Worm (Caenorhabditis elegans): ENCODE measurements around the gene Y59H11AR.10.

Gene Y59H11AR.10

ce11 chrIV:8611886-8612542, 9.0 kb downstream of the Y59H11AR.10 start, which contains the start of the genes F42A9.17 and cyp-33E2:
TSS of gene F42A9.17 (minus strand) at chrIV:8611936.
TSS of gene cyp-33E2 (plus strand) at chrIV:8612334.
- no peak for TF ChIP-seq unc-62 (GFP tag; optimal IDR thresholded peaks at IDR 0.05)

DNA sequence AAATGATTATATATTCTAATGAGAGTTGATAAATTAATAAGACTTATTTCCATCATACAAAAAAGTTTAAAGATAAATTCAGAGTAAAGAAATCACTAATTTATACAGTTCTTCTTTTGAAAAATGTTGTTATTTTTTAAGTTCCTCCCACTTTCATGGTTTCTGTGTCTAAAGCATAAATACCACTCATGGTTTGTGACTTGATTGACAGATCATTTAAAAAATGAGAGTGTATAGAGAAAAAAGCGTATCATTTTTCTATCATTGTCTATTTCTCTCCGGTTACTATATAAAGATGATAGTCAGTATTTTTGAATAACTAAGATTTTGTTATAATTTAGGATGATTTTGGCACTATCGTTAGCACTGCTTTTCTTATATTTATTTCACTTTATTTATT, 11.7 kb downstream of the Y59H11AR.10 start, which contains the start of gene cyp-33E3:
cyp-33E3 (plus strand) TSS at position 316 of the 400 bp plus-strand sequence.
- no peak for TF ChIP-seq unc-62 (GFP tag; optimal IDR thresholded peaks at IDR 0.05)

DNA sequence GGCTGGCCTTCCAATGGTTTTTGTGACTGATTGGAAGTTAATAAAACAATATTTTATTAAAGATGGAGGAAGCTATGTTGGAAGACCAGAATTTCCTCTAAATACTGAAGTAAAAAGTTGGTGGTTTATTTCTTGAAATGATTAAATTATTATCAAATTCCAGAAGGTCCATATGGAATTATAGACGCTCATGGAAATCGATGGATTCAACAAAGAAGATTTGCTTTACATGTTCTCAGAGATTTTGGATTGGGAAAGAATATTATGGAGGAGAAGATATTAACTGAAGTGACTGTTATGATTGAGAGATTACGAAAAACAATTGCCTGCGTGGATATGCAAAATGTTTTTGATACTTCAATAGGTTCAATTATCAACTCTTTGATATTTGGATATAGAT, 12.3 kb downstream of the Y59H11AR.10 start:
- TF ChIP-seq unc-62 (GFP tag; optimal IDR thresholded peaks at IDR 0.05), result no peak

ce11 chrIV:8617047-8617446, 14.1 kb downstream of the Y59H11AR.10 start, which contains the start of the genes F42A9.7 and F42A9.3:
TSS of gene F42A9.7 (minus strand) at chrIV:8617147.
TSS of gene F42A9.3 (plus strand) at chrIV:8617260.
- TF ChIP-seq unc-62 (GFP tag; optimal IDR thresholded peaks at IDR 0.05), result no peak

ce11 chrIV:8618698-8619097, 15.7 kb downstream of the Y59H11AR.10 start, which contains the start of gene F42A9.8:
TSS of gene F42A9.8 (minus strand) at chrIV:8618785.
- TF ChIP-seq unc-62 (GFP tag; optimal IDR thresholded peaks at IDR 0.05), result no peak

ce11 chrIV:8620102-8620733, 17.2 kb downstream of the Y59H11AR.10 start, which contains the start of gene lin-49:
TSS of gene lin-49 (plus strand) at chrIV:8620683.
- TF ChIP-seq unc-62 (GFP tag; optimal IDR thresholded peaks at IDR 0.05), result no peak

DNA sequence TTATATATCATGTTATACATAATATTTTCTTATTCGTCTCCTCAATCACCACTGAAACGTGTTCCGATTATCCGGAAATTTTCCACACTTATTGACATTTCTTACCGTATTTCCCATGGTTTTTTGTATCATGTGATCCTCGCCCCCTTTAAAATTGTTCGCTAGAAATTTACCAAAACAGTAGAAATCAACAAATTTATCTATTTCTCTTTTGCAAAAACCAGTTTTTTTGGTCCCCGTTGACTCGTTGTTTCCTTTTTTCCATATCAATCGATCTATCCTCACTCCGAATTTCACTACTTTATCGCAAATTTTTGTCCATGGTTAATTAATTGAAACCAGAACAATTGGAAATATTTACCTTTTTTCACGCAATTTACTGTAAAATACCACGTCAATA, 22.8 kb downstream of the Y59H11AR.10 start:
- TF ChIP-seq unc-62 (GFP tag; optimal IDR thresholded peaks at IDR 0.05), result no peak

DNA sequence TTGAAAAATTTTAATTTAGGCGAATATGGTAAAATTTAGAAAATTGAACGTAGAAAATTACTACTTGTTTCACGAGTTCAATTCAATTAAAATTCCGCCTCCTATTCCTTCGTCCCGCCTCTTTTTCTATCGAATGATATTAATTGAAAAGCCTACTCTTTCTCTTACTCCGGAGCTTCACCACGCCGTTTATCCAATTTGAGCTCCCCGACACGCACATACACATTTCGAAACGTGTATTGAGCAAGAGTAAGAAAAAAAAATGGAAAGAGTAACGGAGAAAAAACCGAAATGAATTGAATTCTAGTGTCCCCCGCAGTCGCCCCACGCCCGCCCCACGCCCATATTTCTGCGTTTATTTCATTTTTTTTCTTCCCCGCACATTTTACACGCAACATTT, 23.3 kb downstream of the Y59H11AR.10 start:
- no peak for TF ChIP-seq unc-62 (GFP tag; optimal IDR thresholded peaks at IDR 0.05)

DNA sequence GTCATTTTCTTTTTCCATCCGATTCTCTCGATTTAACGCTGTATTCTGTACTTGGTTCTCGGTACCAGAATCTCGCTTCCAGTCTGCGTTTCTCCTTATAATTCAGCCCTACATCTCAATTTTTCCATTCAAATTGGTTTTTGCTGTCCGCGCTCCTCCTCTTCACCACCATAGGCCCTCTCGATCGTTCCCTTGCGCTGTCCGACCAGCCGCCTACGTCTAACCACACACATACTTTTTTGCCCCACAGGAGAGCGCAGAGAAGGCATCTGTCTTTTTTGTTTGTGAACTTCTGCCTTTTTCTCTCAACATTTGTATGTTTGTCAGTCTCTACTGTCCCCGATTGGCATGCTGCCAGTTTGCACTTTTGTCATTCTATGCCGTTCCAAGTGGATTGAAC, 24.4 kb downstream of the Y59H11AR.10 start, which contains the start of gene F42A9.11:
F42A9.11 (plus strand) TSS at position 310 of the 400 bp plus-strand sequence.
- no peak for TF ChIP-seq unc-62 (GFP tag; optimal IDR thresholded peaks at IDR 0.05)

ce11 chrIV:8628262-8628661, 25.3 kb downstream of the Y59H11AR.10 start:
- no peak for TF ChIP-seq unc-62 (GFP tag; optimal IDR thresholded peaks at IDR 0.05)

ce11 chrIV:8629609-8630052, 26.7 kb downstream of the Y59H11AR.10 start:
- no peak for TF ChIP-seq unc-62 (GFP tag; optimal IDR thresholded peaks at IDR 0.05)

DNA sequence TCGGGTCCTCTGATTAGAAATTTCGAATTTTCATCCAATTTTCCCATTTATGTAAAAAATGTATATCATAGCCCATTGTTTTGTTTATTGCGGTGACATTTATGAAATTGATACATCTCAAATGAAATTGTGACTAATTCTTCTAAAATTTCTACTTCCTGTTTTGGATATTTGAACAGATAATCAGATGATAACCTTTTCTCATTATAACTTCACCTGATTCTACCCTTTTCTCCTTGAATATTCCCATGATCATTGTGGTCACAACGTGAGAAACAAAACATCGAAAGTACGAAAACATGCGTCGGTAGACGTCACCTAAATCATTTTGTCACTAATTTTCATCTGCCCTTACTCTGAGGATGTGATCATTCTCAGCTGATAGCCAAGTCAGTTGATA, 27.3 kb downstream of the Y59H11AR.10 start:
- no peak for TF ChIP-seq unc-62 (GFP tag; optimal IDR thresholded peaks at IDR 0.05)

DNA sequence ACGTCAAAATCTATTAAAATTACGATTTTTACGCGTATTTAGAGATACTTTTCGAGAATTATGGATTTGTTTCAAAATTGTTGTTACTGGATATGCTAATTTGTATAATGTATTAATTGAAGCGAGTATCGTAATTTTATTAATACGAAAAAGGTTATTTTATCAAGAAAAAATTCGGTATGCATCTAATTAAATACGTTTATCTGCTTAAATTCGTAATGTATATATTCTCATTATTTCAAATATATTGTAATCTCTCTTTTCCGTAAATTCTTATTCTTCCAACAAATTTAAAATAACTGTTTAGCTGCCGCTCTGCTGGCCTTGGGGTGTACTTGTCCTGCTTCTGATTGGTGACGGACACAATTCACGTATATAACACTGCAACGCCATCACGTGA, 28.1 kb downstream of the Y59H11AR.10 start, which contains the start of gene dgk-4:
dgk-4 (plus strand) TSS at position 301 of the 400 bp plus-strand sequence.
- no peak for TF ChIP-seq unc-62 (GFP tag; optimal IDR thresholded peaks at IDR 0.05)

DNA sequence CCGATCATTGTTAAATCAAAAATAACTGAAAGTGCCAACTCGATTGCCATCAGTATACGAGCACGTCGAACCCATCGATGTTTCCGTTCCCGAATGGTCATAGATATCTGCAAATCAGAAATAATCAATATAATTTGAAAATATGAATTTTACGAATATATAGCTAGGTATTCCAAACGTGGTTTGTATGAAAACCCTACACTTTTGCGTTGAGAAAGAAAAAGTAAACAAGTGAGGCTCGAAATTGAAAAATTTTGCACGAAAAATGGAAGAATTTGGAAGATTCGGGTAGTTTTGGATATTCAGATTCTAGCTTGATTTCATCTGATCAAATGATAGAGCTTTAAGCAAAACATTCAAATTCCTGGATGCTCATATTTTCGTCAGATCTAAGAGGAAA, 35.8 kb downstream of the Y59H11AR.10 start, which contains the start of gene F42A9.9:
F42A9.9 (minus strand) TSS at position 101 of the 400 bp plus-strand sequence.
- TF ChIP-seq unc-62 (GFP tag; optimal IDR thresholded peaks at IDR 0.05), result no peak

DNA sequence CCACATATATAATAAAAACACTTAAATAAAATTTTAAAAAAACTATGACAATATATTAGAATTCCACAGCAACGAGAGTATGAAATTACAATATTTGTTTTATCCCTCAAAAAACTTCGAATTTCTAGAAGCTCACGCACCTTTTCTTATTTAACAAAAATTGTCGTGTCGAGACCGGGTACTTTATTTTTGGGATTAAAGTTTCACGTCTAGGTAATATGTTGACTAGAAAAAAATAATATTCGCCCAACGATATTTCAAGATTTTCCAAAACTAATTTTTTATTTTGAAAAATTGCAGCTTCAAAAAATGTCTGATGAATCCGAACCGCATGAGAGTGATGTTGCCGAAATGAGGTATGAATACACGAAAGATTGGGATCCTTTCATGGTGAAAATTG, 41.5 kb downstream of the Y59H11AR.10 start, which contains the start of gene C49C8.3:
C49C8.3 (plus strand) TSS at position 301 of the 400 bp plus-strand sequence.
- no peak for TF ChIP-seq unc-62 (GFP tag; optimal IDR thresholded peaks at IDR 0.05)

DNA sequence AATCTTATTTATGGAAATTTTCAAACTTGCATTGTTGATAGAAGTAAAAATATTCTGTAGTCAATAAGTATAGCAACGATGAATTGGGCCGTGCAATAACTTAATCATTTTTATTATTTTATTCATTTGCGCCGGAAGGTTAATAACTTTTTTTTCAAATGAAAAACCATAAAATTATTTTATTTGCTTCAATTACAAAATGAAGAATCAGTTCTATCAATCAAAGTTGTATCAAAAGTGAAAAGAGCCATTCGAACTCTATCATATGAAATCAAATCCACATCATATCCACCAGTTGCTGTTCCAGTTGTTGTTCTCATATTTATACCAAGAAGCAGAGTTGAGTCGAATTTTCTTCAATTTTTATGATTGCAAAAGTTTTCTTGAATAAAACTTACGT, 45.5 kb downstream of the Y59H11AR.10 start, which contains the start of gene cyp-33E1:
cyp-33E1 (minus strand) TSS at position 101 of the 400 bp plus-strand sequence.
- TF ChIP-seq unc-62 (GFP tag; optimal IDR thresholded peaks at IDR 0.05), result no peak
